Worm (Caenorhabditis elegans) whole organism, L1 larva: Measurements from ENCODE around the gene T11F8.12.
"Not testable (repeated sequence)": the region's sequence is repeated elsewhere in the genome, so short reads cannot be mapped to it uniquely, and the experiment has no call there.

ENCODE experiments used
- C04F5.9 ChIP-seq: sonication (generic microtip); optimal IDR thresholded peaks from 2 replicates; lab custom pipeline; 2016; ENCODE audit warnings: missing genetic modification characterization, missing compliant biosample characterization
- C16A3.4 ChIP-seq: fragments of 150-350 bp; optimal IDR thresholded peaks from 2 replicates; lab custom pipeline; 2014; ENCODE audit warnings: missing biosample characterization, missing genetic modification characterization
- C34B4.2 ChIP-seq: sonication (generic microtip); optimal IDR thresholded peaks from 2 replicates; lab custom pipeline; 2017; ENCODE audit warnings: mild to moderate bottlenecking, missing genetic modification characterization, missing compliant biosample characterization
- Y116A8C.19 ChIP-seq: sonication (generic microtip); optimal IDR thresholded peaks from 2 replicates; lab custom pipeline; 2016; ENCODE audit warnings: missing compliant biosample characterization, missing genetic modification characterization, borderline replicate concordance
- blmp-1 ChIP-seq: fragments of 150-350 bp; optimal IDR thresholded peaks from 2 replicates; lab custom pipeline; 2014; ENCODE audit warnings: missing biosample characterization, missing genetic modification characterization
- ceh-82 ChIP-seq, 3 experiments: fragments of 150-350 bp in 1 of 3; sonication (generic microtip) in 2 of 3; optimal IDR thresholded peaks; 2 replicates each; lab custom pipeline; 2014 to 2017; ENCODE audit warnings: missing biosample characterization in 3 of 3, missing genetic modification characterization in 3 of 3
- ces-1 ChIP-seq: fragments of 150-350 bp; optimal IDR thresholded peaks from 2 replicates; lab custom pipeline; 2014; ENCODE audit warnings: missing biosample characterization, missing genetic modification reagents, missing genetic modification characterization
- efl-1 ChIP-seq, 4 experiments: fragments of 150-350 bp; optimal IDR thresholded peaks in 3 of 4; peaks in 1 of 4; 1 replicate in 1 of 4; 2 replicates in 3 of 4; lab custom pipeline; 2014; ENCODE audit warnings: missing biosample characterization in 2 of 4, missing genetic modification characterization in 2 of 4, missing genetic modification reagents in 2 of 4
- efl-3 ChIP-seq: fragments of 200-800 bp; sonication (Bioruptor generic); optimal IDR thresholded peaks from 2 replicates; lab custom pipeline; 2018; ENCODE audit warnings: mild to moderate bottlenecking, missing genetic modification characterization, missing compliant biosample characterization
- elt-2 ChIP-seq: sonication (generic microtip); optimal IDR thresholded peaks from 2 replicates; lab custom pipeline; 2016; ENCODE audit warnings: missing genetic modification characterization, mild to moderate bottlenecking, inconsistent platforms, missing compliant biosample characterization, missing genetic modification reagents
- ets-5 ChIP-seq: fragments of 200-800 bp; sonication (Bioruptor generic); IDR thresholded peaks from 2 replicates; pipeline ENCODE4 v1.3.6; 2022; ENCODE audit warnings: missing genetic modification characterization, missing compliant biosample characterization
- fkh-10 ChIP-seq: sonication (generic microtip); optimal IDR thresholded peaks from 2 replicates; lab custom pipeline; 2017; ENCODE audit warnings: missing biosample characterization, missing genetic modification reagents, missing genetic modification characterization
- hlh-17 ChIP-seq: fragments of 200-800 bp; sonication (Bioruptor generic); optimal IDR thresholded peaks from 2 replicates; lab custom pipeline; 2018; ENCODE audit warnings: missing genetic modification characterization, mild to moderate bottlenecking, missing compliant biosample characterization, moderate library complexity, borderline replicate concordance
- irx-1 ChIP-seq: sonication (generic microtip); optimal IDR thresholded peaks from 2 replicates; lab custom pipeline; 2016; ENCODE audit warnings: missing genetic modification characterization, missing compliant biosample characterization
- lin-13 ChIP-seq: fragments of 150-350 bp; optimal IDR thresholded peaks from 2 replicates; lab custom pipeline; 2014; ENCODE audit warnings: missing biosample characterization, missing genetic modification reagents, missing genetic modification characterization
- lin-35 ChIP-seq, 2 experiments: fragments of 150-350 bp; optimal IDR thresholded peaks; 2 replicates each; lab custom pipeline; 2014; ENCODE audit warnings: missing biosample characterization in 2 of 2, missing genetic modification characterization in 2 of 2, missing genetic modification reagents in 2 of 2
- lir-3 ChIP-seq: sonication (generic microtip); optimal IDR thresholded peaks from 2 replicates; lab custom pipeline; 2016; ENCODE audit warnings: mild to moderate bottlenecking, missing genetic modification characterization, moderate library complexity, missing compliant biosample characterization; ENCODE audit not compliant: poor library complexity
- mep-1 ChIP-seq: fragments of 150-350 bp; optimal IDR thresholded peaks from 2 replicates; lab custom pipeline; 2014; ENCODE audit warnings: missing biosample characterization, missing genetic modification characterization
- nhr-12 ChIP-seq: sonication (generic microtip); optimal IDR thresholded peaks from 2 replicates; lab custom pipeline; 2017; ENCODE audit warnings: missing biosample characterization, missing genetic modification characterization
- nhr-47 ChIP-seq: sonication (generic microtip); optimal IDR thresholded peaks from 2 replicates; lab custom pipeline; 2016; ENCODE audit warnings: mild to moderate bottlenecking, missing genetic modification characterization, moderate library complexity, missing compliant biosample characterization
- nhr-71 ChIP-seq: sonication (generic microtip); optimal IDR thresholded peaks from 2 replicates; lab custom pipeline; 2016; ENCODE audit warnings: mild to moderate bottlenecking, missing genetic modification characterization, moderate library complexity, missing compliant biosample characterization
- nhr-84 ChIP-seq: sonication (generic microtip); optimal IDR thresholded peaks from 2 replicates; lab custom pipeline; 2017; ENCODE audit warnings: missing biosample characterization, missing genetic modification characterization
- pqm-1 ChIP-seq: sonication (generic microtip); optimal IDR thresholded peaks from 3 replicates; lab custom pipeline; 2017; ENCODE audit warnings: missing biosample characterization, missing genetic modification characterization
- snpc-4 ChIP-seq: fragments of 150-350 bp; optimal IDR thresholded peaks from 2 replicates; lab custom pipeline; 2014; ENCODE audit warnings: missing biosample characterization, missing genetic modification characterization
- sptf-1 ChIP-seq: fragments of 150-350 bp; optimal IDR thresholded peaks from 2 replicates; lab custom pipeline; 2014; ENCODE audit warnings: missing biosample characterization, missing genetic modification characterization
- tlp-1 ChIP-seq: fragments of 150-350 bp; optimal IDR thresholded peaks from 2 replicates; lab custom pipeline; 2014; ENCODE audit warnings: missing biosample characterization, missing genetic modification characterization
- unc-86 ChIP-seq: sonication (generic microtip); optimal IDR thresholded peaks from 2 replicates; lab custom pipeline; 2016; ENCODE audit warnings: missing genetic modification characterization, missing compliant biosample characterization
- zag-1 ChIP-seq: fragments of 150-350 bp; optimal IDR thresholded peaks from 2 replicates; lab custom pipeline; 2014; ENCODE audit warnings: missing biosample characterization, missing genetic modification characterization
- zip-4 ChIP-seq: fragments of 200-800 bp; sonication (Bioruptor generic); optimal IDR thresholded peaks from 2 replicates; lab custom pipeline; 2018; ENCODE audit warnings: mild to moderate bottlenecking, missing genetic modification characterization, moderate library complexity, missing compliant biosample characterization
- ztf-11 ChIP-seq, 2 experiments: sonication (generic microtip); optimal IDR thresholded peaks; 2 replicates each; lab custom pipeline; 2016 to 2017; ENCODE audit warnings: missing genetic modification characterization in 2 of 2, missing biosample characterization in 1 of 2, missing compliant biosample characterization in 1 of 2
- ztf-4 ChIP-seq: fragments of 150-350 bp; optimal IDR thresholded peaks from 2 replicates; lab custom pipeline; 2014; ENCODE audit warnings: missing biosample characterization, missing genetic modification characterization

Gene T11F8.12

ce11 chrIV:5494099-5494498, 12.0 kb upstream of the T11F8.12 start:
- TF ChIP-seq efl-1 (optimal IDR thresholded peaks at IDR 0.05; lab: Kevin White, UChicago) (no peak), efl-1 (GFP tag; optimal IDR thresholded peaks at IDR 0.05 in 1 of 2; lab: Kevin White, UChicago) (peak in 1 of 2 experiments; percentile 54), nhr-47 (no peak), mep-1 (tag; lab: Kevin White, UChicago) (no peak), blmp-1 (tag; lab: Kevin White, UChicago) (no peak), hlh-17 (GFP tag; lab: Kevin White, UChicago) (no peak), sptf-1 (tag; lab: Kevin White, UChicago) (no peak)

- TF ChIP-seq nhr-84, result no peak
These were observed 11.6 kb upstream of the T11F8.12 start, which contains the start of gene B0273.1 for ce11 chrIV:5493692-5494091. TSS of gene B0273.1 (plus strand) at chrIV:5493992.

DNA sequence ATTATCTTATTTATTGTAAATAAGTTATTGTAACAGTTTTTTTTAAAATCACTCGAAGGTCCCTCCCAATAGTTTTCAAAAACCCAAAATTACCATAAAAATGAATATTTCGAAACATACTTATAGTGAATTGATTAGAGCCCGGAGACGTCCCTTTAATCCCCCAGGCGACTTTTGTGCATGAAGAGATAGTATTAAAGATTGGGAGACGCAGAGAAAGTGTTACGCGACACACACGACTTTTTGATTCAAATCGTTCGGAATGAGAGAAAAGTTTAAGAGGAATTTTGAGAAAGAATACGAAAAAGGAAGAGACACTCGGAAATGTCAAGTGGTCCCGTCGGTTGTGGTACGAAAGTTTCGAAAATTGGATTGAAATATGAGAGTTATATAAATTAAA, 11.0 kb upstream of the T11F8.12 start:
- no peak for TF ChIP-seq C04F5.9
- no peak for TF ChIP-seq ceh-82 (tag; optimal IDR thresholded peaks at IDR 0.05; lab: Kevin White, UChicago)
- TF ChIP-seq nhr-12 (tag; lab: Kevin White, UChicago), result no peak
- no peak for TF ChIP-seq lin-13 (GFP tag; lab: Kevin White, UChicago)
- TF ChIP-seq snpc-4 (tag; lab: Kevin White, UChicago), result no peak
- no peak for TF ChIP-seq fkh-10
- no peak for TF ChIP-seq pqm-1 (tag; lab: Kevin White, UChicago)

ce11 chrIV:5492196-5492595, 10.1 kb upstream of the T11F8.12 start:
- TF ChIP-seq zag-1 (tag; lab: Kevin White, UChicago), result no peak
- TF ChIP-seq, all 84 proteins: peak for 0

- TF ChIP-seq Y116A8C.19 (tag; lab: Kevin White, UChicago); ztf-11 (tag; optimal IDR thresholded peaks at IDR 0.05; lab: Kevin White, UChicago); nhr-71 (tag; lab: Kevin White, UChicago): not testable (repeated sequence)
These were observed 8.9 kb upstream of the T11F8.12 start, which contains the start of gene B0273.115 for ce11 chrIV:5491054-5491453. TSS of gene B0273.115 (minus strand) at chrIV:5491154.

DNA sequence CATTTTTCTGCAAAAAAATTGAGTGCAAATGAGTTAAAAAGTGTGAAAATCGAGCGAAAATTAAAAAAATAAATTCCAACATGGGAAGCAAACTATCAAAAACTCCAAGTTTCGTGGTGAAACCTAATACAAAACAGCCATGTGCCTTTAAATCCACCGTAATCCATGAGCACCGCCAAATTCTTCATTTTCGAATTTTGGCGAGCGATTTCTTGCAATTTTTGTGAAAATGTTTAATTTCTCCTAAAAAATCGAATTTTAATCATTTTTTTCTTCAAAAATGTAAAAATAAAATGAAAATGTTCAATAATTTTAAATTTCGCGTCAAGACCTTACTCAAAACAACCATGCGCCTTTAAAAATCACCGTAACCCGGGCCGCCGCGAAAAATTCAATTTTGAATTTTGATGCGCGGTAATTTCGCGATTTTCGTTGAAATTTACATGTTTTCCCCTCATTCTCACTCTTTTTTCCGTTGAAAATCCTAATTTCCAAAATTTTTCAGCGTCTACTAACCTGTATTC, 4.1 kb upstream of the T11F8.12 start, which contains the start of the genes snpc-3.1 and puf-7:
Gene snpc-3.1 (minus strand): TSS at position 51 of the 524 bp plus-strand sequence.
Gene puf-7 (plus strand): TSS at position 506 of the 524 bp plus-strand sequence.
- TF ChIP-seq irx-1 (tag; lab: Kevin White, UChicago); lin-35 (GFP tag; optimal IDR thresholded peaks at IDR 0.05; lab: Kevin White, UChicago); mep-1 (tag; lab: Kevin White, UChicago): not testable (repeated sequence)
- TF ChIP-seq, all 84 proteins: peak for 0; not testable (repeated sequence) for 84

DNA sequence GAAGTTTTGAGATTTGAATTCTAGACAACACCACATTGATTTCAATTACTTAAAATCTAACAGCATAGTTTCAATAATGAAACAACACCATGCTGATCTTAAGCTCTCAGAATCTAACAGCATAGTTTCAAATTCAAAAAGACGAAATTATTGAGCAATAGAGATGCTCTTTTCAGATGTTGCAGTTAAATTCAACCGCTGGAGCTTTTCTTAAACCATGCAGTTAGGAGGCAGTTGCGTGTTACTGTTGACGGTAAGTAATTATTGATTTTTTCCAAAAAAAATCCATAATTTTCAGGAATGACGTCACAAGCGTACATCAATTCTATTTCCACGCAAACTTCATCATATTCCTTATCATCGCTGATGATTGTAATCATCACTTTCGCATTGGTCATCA, 592 bp upstream of the T11F8.12 start, which contains the start of gene T11F8.5:
Gene T11F8.5 (plus strand): TSS at position 301 of the 400 bp plus-strand sequence.
- no peak for TF ChIP-seq nhr-84
- no peak for TF ChIP-seq irx-1 (tag; lab: Kevin White, UChicago)
- TF ChIP-seq elt-2, result no peak
- TF ChIP-seq C34B4.2 (tag; lab: Kevin White, UChicago), result no peak

ce11 chrIV:5479289-5479688, 2.8 kb downstream of the T11F8.12 start, which contains the start of gene T11F8.1:
TSS of gene T11F8.1 (plus strand) at chrIV:5479589.
- TF ChIP-seq nhr-47 (no peak), irx-1 (tag; lab: Kevin White, UChicago) (no peak), tlp-1 (no peak), unc-86 (tag; lab: Kevin White, UChicago) (no peak), lin-35 (GFP tag; optimal IDR thresholded peaks at IDR 0.05; lab: Kevin White, UChicago) (no peak), lir-3 (tag; lab: Kevin White, UChicago) (no peak), ets-5 (no peak), ces-1 (GFP tag; lab: Kevin White, UChicago) (no peak), zag-1 (tag; lab: Kevin White, UChicago) (no peak), zip-4 (GFP tag; lab: Kevin White, UChicago) (no peak), efl-3 (GFP tag; lab: Kevin White, UChicago) (no peak), ztf-4 (no peak), nhr-12 (tag; lab: Kevin White, UChicago) (no peak), C16A3.4 (tag; lab: Kevin White, UChicago) (no peak)
